Fruit fly (Drosophila melanogaster) whole organism, adult: ENCODE results near the gene Mps1.
A peak's percentile ranks its signal among the peaks of the same experiment; 100 is the strongest.

ENCODE experiments used
- CG12768 ChIP-seq: fragments of 200-800 bp; sonication (Bioruptor generic); optimal IDR thresholded peaks from 2 replicates; lab custom pipeline; 2017; ENCODE audit warnings: missing biosample characterization, missing genetic modification characterization, mild to moderate bottlenecking, moderate library complexity, missing genetic modification reagents
- CG14711 ChIP-seq: fragments of 200-800 bp; sonication (Bioruptor generic); optimal IDR thresholded peaks from 2 replicates; lab custom pipeline; 2018; ENCODE audit warnings: missing biosample characterization, mild to moderate bottlenecking, missing genetic modification characterization, moderate library complexity
- CG1620 ChIP-seq: fragments of 200-800 bp; sonication (Bioruptor generic); optimal IDR thresholded peaks from 2 replicates; lab custom pipeline; 2016; ENCODE audit warnings: missing biosample characterization, missing genetic modification characterization
- CG33017 ChIP-seq: fragments of 200-800 bp; sonication (Bioruptor generic); optimal IDR thresholded peaks from 2 replicates; lab custom pipeline; 2018; ENCODE audit warnings: missing biosample characterization, mild to moderate bottlenecking, missing genetic modification characterization, moderate library complexity
- CG5204 ChIP-seq: fragments of 200-800 bp; sonication (Bioruptor generic); optimal IDR thresholded peaks from 2 replicates; lab custom pipeline; 2016; ENCODE audit warnings: missing biosample characterization, missing genetic modification characterization
- Clk ChIP-seq: fragments of 200-800 bp; sonication (Bioruptor generic); optimal IDR thresholded peaks from 2 replicates; lab custom pipeline; 2017; ENCODE audit warnings: missing biosample characterization, missing genetic modification characterization
- Mnt ChIP-seq: fragments of 200-800 bp; sonication (Bioruptor generic); optimal IDR thresholded peaks from 2 replicates; lab custom pipeline; 2016; ENCODE audit warnings: missing biosample characterization, mild to moderate bottlenecking, missing genetic modification characterization
- cic ChIP-seq: fragments of 200-800 bp; sonication (Bioruptor generic); optimal IDR thresholded peaks from 2 replicates; lab custom pipeline; 2017; ENCODE audit warnings: missing biosample characterization, mild to moderate bottlenecking, missing genetic modification characterization, moderate library complexity
- kay ChIP-seq: fragments of 200-800 bp; sonication (Bioruptor generic); peaks from one replicate; lab custom pipeline; 2016; ENCODE audit warnings: missing biosample characterization, missing genetic modification characterization, borderline replicate concordance
- tj ChIP-seq: fragments of 200-800 bp; sonication (Bioruptor generic); optimal IDR thresholded peaks from 3 replicates; lab custom pipeline; 2017; ENCODE audit warnings: missing biosample characterization, mild to moderate bottlenecking, missing genetic modification characterization, moderate library complexity
- toe ChIP-seq: fragments of 200-800 bp; sonication (Bioruptor generic); optimal IDR thresholded peaks from 2 replicates; lab custom pipeline; 2016; ENCODE audit warnings: missing biosample characterization, missing genetic modification characterization

dm6 chr3R:17718051-17718693 is 47.1 kb downstream of the Mps1 start, which contains the start of gene osa:
- TF ChIP-seq CG1620 (GFP tag; lab: Kevin White, UChicago) (peak; percentile 10), CG14711 (tag; lab: Kevin White, UChicago) (peak; percentile 33), Clk (GFP tag; lab: Kevin White, UChicago) (no peak), CG12768 (GFP tag; lab: Kevin White, UChicago) (no peak), CG33017 (tag; lab: Kevin White, UChicago) (no peak), cic (GFP tag; lab: Kevin White, UChicago) (no peak), CG5204 (GFP tag; lab: Kevin White, UChicago) (peak; percentile 33), kay (no peak), toe (GFP tag; lab: Kevin White, UChicago) (peak; percentile 56), Mnt (GFP tag; lab: Kevin White, UChicago) (peak; percentile 18), tj (GFP tag; lab: Kevin White, UChicago) (no peak)
